Worm (Caenorhabditis elegans): ENCODE measurements around the gene tba-8.

ce11 chrX:9483754-9484153 lies 25.6 kb upstream of the tba-8 start:
- TF ChIP-seq him-1 (tag; optimal IDR thresholded peaks at IDR 0.05) = no peak
- TF ChIP-seq W03F9.2 (tag; optimal IDR thresholded peaks at IDR 0.05) = no peak

Data from whole organism, L4/young adult.